Worm (Caenorhabditis elegans) whole organism, L3 larva: ENCODE results near the gene F09G2.1.

Experiments used
- R02D3.7 ChIP-seq: fragments of 150-350 bp; optimal IDR thresholded peaks from 2 replicates; lab custom pipeline; 2014; ENCODE audit warnings: missing biosample characterization, missing genetic modification characterization
- ZK546.5 ChIP-seq: sonication (generic microtip); optimal IDR thresholded peaks from 2 replicates; lab custom pipeline; 2017; ENCODE audit warnings: missing biosample characterization, missing genetic modification characterization
- aly-2 ChIP-seq: fragments of 150-350 bp; optimal IDR thresholded peaks from 2 replicates; lab custom pipeline; 2014; ENCODE audit warnings: missing biosample characterization, missing genetic modification characterization
- ama-1 ChIP-seq: fragments of 150-350 bp; optimal IDR thresholded peaks from 2 replicates; lab custom pipeline; 2018
- ceh-16 ChIP-seq: sonication (generic microtip); optimal IDR thresholded peaks from 2 replicates; lab custom pipeline; 2017; ENCODE audit warnings: missing biosample characterization, missing genetic modification characterization
- ceh-28 ChIP-seq: fragments of 150-350 bp; optimal IDR thresholded peaks from 2 replicates; lab custom pipeline; 2014; ENCODE audit warnings: missing biosample characterization, missing genetic modification reagents, missing genetic modification characterization
- ceh-82 ChIP-seq: fragments of 150-350 bp; optimal IDR thresholded peaks from 2 replicates; lab custom pipeline; 2014; ENCODE audit warnings: missing biosample characterization, missing genetic modification characterization
- ceh-9 ChIP-seq: sonication (generic microtip); optimal IDR thresholded peaks from 2 replicates; lab custom pipeline; 2018; ENCODE audit warnings: missing biosample characterization, missing genetic modification characterization
- daf-12 ChIP-seq: fragments of 150-350 bp; optimal IDR thresholded peaks from 2 replicates; lab custom pipeline; 2014; ENCODE audit warnings: missing biosample characterization, missing genetic modification reagents, missing genetic modification characterization
- elt-1 ChIP-seq: fragments of 150-350 bp; optimal IDR thresholded peaks from 2 replicates; lab custom pipeline; 2014; ENCODE audit warnings: missing biosample characterization, missing genetic modification characterization
- elt-2 ChIP-seq: sonication (generic microtip); optimal IDR thresholded peaks from 2 replicates; lab custom pipeline; 2016; ENCODE audit warnings: missing genetic modification reagents, mild to moderate bottlenecking, missing genetic modification characterization, missing compliant biosample characterization
- elt-3 ChIP-seq, 3 experiments: fragments of 150-350 bp in 1 of 3; sonication (generic microtip) in 2 of 3; optimal IDR thresholded peaks; 2 replicates in 2 of 3; 4 replicates in 1 of 3; lab custom pipeline; 2014 to 2017; ENCODE audit warnings: missing biosample characterization in 3 of 3, missing genetic modification characterization in 3 of 3
- fkh-10 ChIP-seq: sonication (generic microtip); optimal IDR thresholded peaks from 2 replicates; lab custom pipeline; 2017; ENCODE audit warnings: missing biosample characterization, missing genetic modification reagents, missing genetic modification characterization
- fkh-2 ChIP-seq: fragments of 150-350 bp; optimal IDR thresholded peaks from 2 replicates; lab custom pipeline; 2014; ENCODE audit warnings: missing biosample characterization, missing genetic modification reagents, missing genetic modification characterization
- hmg-11 ChIP-seq: sonication (generic microtip); optimal IDR thresholded peaks from 2 replicates; lab custom pipeline; 2016; ENCODE audit warnings: missing genetic modification characterization, missing compliant biosample characterization
- jun-1 ChIP-seq: fragments of 150-350 bp; optimal IDR thresholded peaks from 2 replicates; lab custom pipeline; 2014; ENCODE audit warnings: missing biosample characterization, missing genetic modification reagents, missing genetic modification characterization
- lin-15B ChIP-seq: fragments of 150-350 bp; optimal IDR thresholded peaks from 2 replicates; lab custom pipeline; 2014; ENCODE audit warnings: missing biosample characterization, missing genetic modification characterization
- lin-39 ChIP-seq: fragments of 150-350 bp; optimal IDR thresholded peaks from 2 replicates; lab custom pipeline; 2018; ENCODE audit warnings: missing biosample characterization, missing genetic modification reagents, missing genetic modification characterization
- lsy-12 ChIP-seq: sonication (generic microtip); optimal IDR thresholded peaks from 2 replicates; lab custom pipeline; 2016; ENCODE audit warnings: mild to moderate bottlenecking, missing genetic modification characterization, missing compliant biosample characterization
- mdl-1 ChIP-seq: fragments of 150-350 bp; optimal IDR thresholded peaks from 2 replicates; lab custom pipeline; 2014; ENCODE audit warnings: missing biosample characterization, missing genetic modification characterization
- nfya-1 ChIP-seq: sonication (generic microtip); optimal IDR thresholded peaks from 2 replicates; lab custom pipeline; 2017; ENCODE audit warnings: missing genetic modification characterization, mild to moderate bottlenecking, missing compliant biosample characterization, antibody characterized with exemption, moderate library complexity; ENCODE audit not compliant: insufficient read depth
- nhr-11 ChIP-seq: fragments of 150-350 bp; optimal IDR thresholded peaks from 2 replicates; lab custom pipeline; 2014; ENCODE audit warnings: missing biosample characterization, missing genetic modification characterization
- nhr-12 ChIP-seq: fragments of 150-350 bp; optimal IDR thresholded peaks from 2 replicates; lab custom pipeline; 2014; ENCODE audit warnings: missing biosample characterization, missing genetic modification characterization
- nhr-23 ChIP-seq: fragments of 150-350 bp; optimal IDR thresholded peaks from 2 replicates; lab custom pipeline; 2014; ENCODE audit warnings: missing biosample characterization, missing genetic modification reagents, missing genetic modification characterization
- nhr-237 ChIP-seq: fragments of 150-350 bp; optimal IDR thresholded peaks from 2 replicates; lab custom pipeline; 2014; ENCODE audit warnings: missing biosample characterization, missing genetic modification characterization
- nhr-28 ChIP-seq: fragments of 150-350 bp; optimal IDR thresholded peaks from 2 replicates; lab custom pipeline; 2014; ENCODE audit warnings: missing biosample characterization, missing genetic modification characterization
- nhr-43 ChIP-seq: sonication (generic microtip); optimal IDR thresholded peaks from 2 replicates; lab custom pipeline; 2016; ENCODE audit warnings: mild to moderate bottlenecking, missing genetic modification characterization, missing compliant biosample characterization; ENCODE audit not compliant: poor library complexity, severe bottlenecking
- nhr-76 ChIP-seq: fragments of 150-350 bp; sonication (generic microtip); optimal IDR thresholded peaks from 5 replicates; lab custom pipeline; 2014; ENCODE audit warnings: missing biosample characterization, missing genetic modification characterization
- nhr-77 ChIP-seq: fragments of 150-350 bp; optimal IDR thresholded peaks from 2 replicates; lab custom pipeline; 2014; ENCODE audit warnings: missing biosample characterization, missing genetic modification characterization
- pha-4 ChIP-seq: fragments of 150-350 bp; optimal IDR thresholded peaks from 2 replicates; lab custom pipeline; 2014; ENCODE audit warnings: missing biosample characterization, missing genetic modification reagents, missing genetic modification characterization
- pqm-1 ChIP-seq: fragments of 150-350 bp; optimal IDR thresholded peaks from 2 replicates; lab custom pipeline; 2017; ENCODE audit warnings: missing biosample characterization, missing genetic modification characterization, inconsistent platforms
- skn-1 ChIP-seq: fragments of 150-350 bp; optimal IDR thresholded peaks from 2 replicates; lab custom pipeline; 2014; ENCODE audit warnings: missing biosample characterization, missing genetic modification characterization
- snpc-4 ChIP-seq: fragments of 150-350 bp; optimal IDR thresholded peaks from 2 replicates; lab custom pipeline; 2014; ENCODE audit warnings: missing biosample characterization, missing genetic modification characterization
- tbx-2 ChIP-seq: sonication (generic microtip); optimal IDR thresholded peaks from 2 replicates; lab custom pipeline; 2016; ENCODE audit warnings: mild to moderate bottlenecking, missing genetic modification characterization, missing compliant biosample characterization
- unc-39 ChIP-seq: sonication (generic microtip); optimal IDR thresholded peaks from 4 replicates; lab custom pipeline; 2017; ENCODE audit warnings: missing biosample characterization, missing genetic modification characterization
- zag-1 ChIP-seq: fragments of 150-350 bp; optimal IDR thresholded peaks from 2 replicates; lab custom pipeline; 2014; ENCODE audit warnings: missing biosample characterization, missing genetic modification characterization
- ztf-11 ChIP-seq: fragments of 150-350 bp; optimal IDR thresholded peaks from 2 replicates; lab custom pipeline; 2014; ENCODE audit warnings: missing biosample characterization, missing genetic modification characterization
- ztf-4 ChIP-seq: fragments of 150-350 bp; optimal IDR thresholded peaks from 2 replicates; lab custom pipeline; 2014; ENCODE audit warnings: missing biosample characterization, missing genetic modification characterization

F09G2.1 gene

DNA sequence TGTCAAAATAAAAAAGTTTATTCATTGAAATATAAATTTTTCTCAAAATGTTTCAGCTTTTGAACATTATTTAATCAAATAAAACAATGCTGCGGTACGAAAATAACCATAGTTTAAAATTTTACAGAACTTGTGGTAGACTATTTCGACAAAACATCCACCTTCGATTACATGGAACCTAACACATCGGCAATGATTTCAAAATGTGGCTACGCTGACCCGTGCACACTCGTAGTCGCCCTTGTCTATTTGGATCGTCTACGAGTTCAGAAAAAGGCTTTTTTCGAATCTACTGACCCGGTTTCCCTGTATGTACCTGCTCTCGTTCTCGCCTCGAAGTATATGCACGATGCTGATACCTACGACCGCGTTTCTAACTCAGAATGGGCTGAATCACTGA is 3.0 kb upstream of the F09G2.1 start:
- TF ChIP-seq ceh-9 (tag; lab: Kevin White, UChicago), result no peak
- no peak for TF ChIP-seq daf-12 (tag; lab: Kevin White, UChicago)
- TF ChIP-seq zag-1 (tag; lab: Kevin White, UChicago), result no peak
- no peak for TF ChIP-seq jun-1 (tag; lab: Kevin White, UChicago)
- TF ChIP-seq nhr-77 (tag; lab: Kevin White, UChicago), result no peak
- no peak for TF ChIP-seq pha-4 (tag; lab: Kevin White, UChicago)
- no peak for TF ChIP-seq lin-15B (tag; lab: Kevin White, UChicago)
- no peak for TF ChIP-seq snpc-4 (tag; lab: Kevin White, UChicago)
- no peak for TF ChIP-seq ztf-4 (tag; lab: Kevin White, UChicago)
- no peak for TF ChIP-seq nhr-237
- TF ChIP-seq elt-3 (tag; optimal IDR thresholded peaks at IDR 0.05; lab: Kevin White, UChicago), result no peak
- no peak for TF ChIP-seq nfya-1

DNA sequence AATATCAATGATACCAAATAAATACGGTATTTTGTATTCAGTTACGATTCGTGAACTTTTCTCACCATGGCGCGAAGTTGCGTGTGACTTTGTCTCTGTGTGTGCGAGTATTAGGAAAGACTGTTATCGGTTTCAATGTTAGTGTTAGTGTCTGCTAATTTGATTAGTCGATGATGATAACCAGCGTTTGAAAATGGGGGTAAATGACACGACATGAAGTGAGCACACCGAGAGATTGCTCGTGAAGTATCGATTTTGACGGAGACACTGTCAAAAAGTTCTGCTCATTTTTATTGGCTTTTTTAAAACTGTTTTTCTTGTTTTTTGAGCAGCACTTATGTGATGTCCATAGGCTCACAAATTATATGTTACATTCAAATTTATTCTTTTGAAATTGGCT is 1.6 kb upstream of the F09G2.1 start:
- peak; percentile 4 for TF ChIP-seq aly-2 (tag; lab: Kevin White, UChicago)
- TF ChIP-seq pqm-1 (tag; lab: Kevin White, UChicago), result peak; percentile 58
- peak; percentile 24 for TF ChIP-seq jun-1 (tag; lab: Kevin White, UChicago)
- TF ChIP-seq elt-2 (tag; lab: Kevin White, UChicago), result peak; percentile 85
- no peak for TF ChIP-seq nhr-11 (tag; lab: Kevin White, UChicago)
- peak; percentile 18 for TF ChIP-seq skn-1 (tag; lab: Kevin White, UChicago)
- TF ChIP-seq pha-4 (tag; lab: Kevin White, UChicago), result peak; percentile 52
- no peak for TF ChIP-seq ztf-11 (tag; lab: Kevin White, UChicago)
- TF ChIP-seq mdl-1 (tag; lab: Kevin White, UChicago), result no peak
- peak; percentile 5 for TF ChIP-seq nhr-23
- no peak for TF ChIP-seq elt-1 (tag; lab: Kevin White, UChicago)
- peak; percentile 19 for TF ChIP-seq nhr-43
- peak; percentile 91 for TF ChIP-seq ama-1 (lab: Kevin White, UChicago)
- no peak for TF ChIP-seq unc-39 (tag; lab: Kevin White, UChicago)

DNA sequence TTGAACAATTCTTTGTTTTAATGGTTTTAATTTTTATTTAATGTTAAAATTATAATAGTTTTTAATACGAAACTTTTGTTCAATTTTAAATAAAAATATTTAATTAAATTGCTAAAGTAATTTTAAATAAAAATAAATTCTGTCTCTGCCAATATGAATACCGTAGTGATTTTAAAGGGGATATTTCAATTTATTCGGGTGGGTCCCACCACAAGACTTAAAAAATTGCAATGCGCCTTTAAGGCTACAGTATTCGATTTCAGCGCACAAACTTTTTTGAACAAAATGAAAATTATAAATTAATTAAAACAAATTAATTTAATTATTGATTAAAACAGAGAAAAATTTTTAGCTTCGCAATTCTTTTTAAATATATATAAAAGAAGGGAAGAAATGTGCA is 955 bp upstream of the F09G2.1 start:
- no peak for TF ChIP-seq tbx-2 (tag; lab: Kevin White, UChicago)
- no peak for TF ChIP-seq R02D3.7 (tag; lab: Kevin White, UChicago)
- no peak for TF ChIP-seq pqm-1 (tag; lab: Kevin White, UChicago)
- TF ChIP-seq lin-39, result no peak
- no peak for TF ChIP-seq nhr-23
- TF ChIP-seq skn-1 (tag; lab: Kevin White, UChicago), result no peak

DNA sequence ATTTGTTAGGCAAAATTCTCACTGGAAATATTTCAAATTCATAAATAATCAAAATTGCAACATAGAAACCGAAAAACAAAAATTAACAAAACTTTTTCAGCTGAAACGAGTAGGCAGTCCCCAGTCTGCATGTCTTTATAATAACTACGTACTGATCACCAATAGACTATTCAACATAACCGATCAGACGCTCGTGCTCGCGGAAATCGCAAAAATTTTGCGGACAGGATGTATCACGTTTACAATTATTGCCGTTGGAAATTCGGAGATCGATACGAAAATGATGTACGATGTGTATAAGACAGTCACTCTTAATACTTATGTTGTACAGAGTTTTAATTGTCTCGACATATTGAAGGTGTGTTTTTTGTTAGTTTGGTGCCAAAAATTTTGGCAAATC is 1.3 kb downstream of the F09G2.1 start:
- no peak for TF ChIP-seq skn-1 (tag; lab: Kevin White, UChicago)
- TF ChIP-seq lsy-12 (tag; lab: Kevin White, UChicago), result no peak
- TF ChIP-seq zag-1 (tag; lab: Kevin White, UChicago), result no peak

DNA sequence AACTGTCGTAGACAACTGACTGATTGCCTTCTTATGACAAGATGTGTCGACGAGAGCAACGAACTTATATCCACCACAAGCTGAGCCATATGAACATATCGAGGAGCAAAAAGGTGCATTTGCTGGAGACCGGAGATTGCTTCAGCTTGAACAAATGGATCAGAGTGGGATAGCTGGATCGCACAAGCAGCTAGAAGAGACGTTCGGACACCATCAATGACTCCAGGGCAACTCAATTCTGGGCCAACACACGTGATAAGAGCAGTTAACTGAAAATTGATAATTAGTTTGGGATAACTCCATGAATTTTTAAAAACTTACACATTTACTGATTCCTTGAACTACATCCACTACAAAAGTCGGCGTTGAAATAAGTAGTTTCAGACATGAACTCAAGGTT is 9.0 kb downstream of the F09G2.1 start:
- no peak for TF ChIP-seq nhr-23
- no peak for TF ChIP-seq hmg-11 (tag; lab: Kevin White, UChicago)
- TF ChIP-seq elt-1 (tag; lab: Kevin White, UChicago), result no peak
- TF ChIP-seq pha-4 (tag; lab: Kevin White, UChicago), result no peak
- TF ChIP-seq nhr-28 (tag; lab: Kevin White, UChicago), result no peak
- TF ChIP-seq fkh-2, result no peak
- TF ChIP-seq skn-1 (tag; lab: Kevin White, UChicago), result no peak
- no peak for TF ChIP-seq ceh-82 (tag; lab: Kevin White, UChicago)
- TF ChIP-seq, all 47 proteins: peak for 0

DNA sequence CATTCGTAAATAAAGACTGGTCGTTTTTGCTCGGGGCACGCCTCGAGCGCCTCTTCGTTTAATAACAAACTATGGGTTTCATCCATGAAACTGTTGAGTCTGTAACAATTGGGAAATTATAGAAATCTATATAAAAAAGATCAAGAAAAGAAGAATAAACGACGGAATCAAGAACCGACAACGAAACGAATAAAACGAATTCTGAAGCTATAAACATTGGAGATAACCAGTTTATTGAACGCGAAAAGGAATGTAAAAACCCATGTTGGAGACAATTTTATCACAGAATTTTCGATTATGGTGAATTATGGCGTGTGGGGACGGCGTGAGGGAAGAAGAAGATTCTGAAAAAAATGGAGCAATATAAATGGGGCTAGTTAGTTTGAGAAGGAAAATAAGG is 14.8 kb downstream of the F09G2.1 start, which contains the start of gene soap-1:
soap-1 (minus strand) TSS at position 101 of the 400 bp plus-strand sequence.
- TF ChIP-seq nhr-76 (no peak), elt-1 (tag; lab: Kevin White, UChicago) (no peak), ceh-9 (tag; lab: Kevin White, UChicago) (no peak), lin-15B (tag; lab: Kevin White, UChicago) (no peak), ztf-11 (tag; lab: Kevin White, UChicago) (no peak), ceh-28 (no peak), ceh-16 (no peak), nhr-77 (tag; lab: Kevin White, UChicago) (no peak), ztf-4 (tag; lab: Kevin White, UChicago) (no peak), nhr-12 (tag; lab: Kevin White, UChicago) (no peak), fkh-10 (no peak), nhr-43 (no peak), hmg-11 (tag; lab: Kevin White, UChicago) (no peak), ZK546.5 (tag; lab: Kevin White, UChicago) (no peak)
- TF ChIP-seq, all 47 proteins: peak for 0
